Worm (Caenorhabditis elegans): ENCODE data around the gene F01D5.3.

The F01D5.3 gene

DNA sequence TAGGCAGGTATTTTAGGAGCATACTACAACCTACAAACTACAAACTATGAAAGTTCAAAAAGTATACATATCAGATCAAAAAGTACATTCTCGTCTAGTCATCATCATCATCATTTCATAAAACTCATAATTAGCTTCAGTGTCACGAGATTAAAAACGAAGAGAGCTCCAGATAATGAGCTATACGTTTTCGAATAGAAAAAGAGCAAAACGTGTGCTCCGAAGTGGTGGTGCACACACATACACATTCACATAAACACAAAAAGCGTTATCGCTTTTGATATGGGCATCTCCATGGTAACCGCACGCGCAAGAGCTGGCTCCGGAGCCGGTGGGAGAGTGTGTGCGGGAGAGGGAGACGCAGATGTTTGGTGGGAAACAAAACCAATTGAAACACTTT is 35.6 kb downstream of the F01D5.3 start:
- no peak for TF ChIP-seq mab-5 (tag; optimal IDR thresholded peaks at IDR 0.05)
- no peak for TF ChIP-seq unc-62 (GFP tag; optimal IDR thresholded peaks at IDR 0.05)
- no peak for TF ChIP-seq nhr-25 (tag; optimal IDR thresholded peaks at IDR 0.05)
- TF ChIP-seq ztf-4 (tag; optimal IDR thresholded peaks at IDR 0.05), result no peak
- no peak for TF ChIP-seq nhr-237 (tag; optimal IDR thresholded peaks at IDR 0.05)
- TF ChIP-seq egl-27 (tag; optimal IDR thresholded peaks at IDR 0.05), result no peak
- no peak for TF ChIP-seq alr-1 (tag; optimal IDR thresholded peaks at IDR 0.05)
- TF ChIP-seq sem-4 (tag; optimal IDR thresholded peaks at IDR 0.05), result no peak
- no peak for TF ChIP-seq nhr-23 (tag; optimal IDR thresholded peaks at IDR 0.05)
- TF ChIP-seq C34F6.9 (tag; optimal IDR thresholded peaks at IDR 0.05), result no peak
- TF ChIP-seq R02D3.7 (tag; optimal IDR thresholded peaks at IDR 0.05), result no peak
- TF ChIP-seq sma-9 (GFP tag; optimal IDR thresholded peaks at IDR 0.05), result no peak
- no peak for TF ChIP-seq sma-9 (tag; optimal IDR thresholded peaks at IDR 0.05)
- no peak for TF ChIP-seq elt-1 (tag; optimal IDR thresholded peaks at IDR 0.05)
- TF ChIP-seq crh-2 (tag; optimal IDR thresholded peaks at IDR 0.05), result no peak
- no peak for TF ChIP-seq ama-1 (optimal IDR thresholded peaks at IDR 0.05)
- no peak for TF ChIP-seq lin-11 (tag; optimal IDR thresholded peaks at IDR 0.05)
- TF ChIP-seq nhr-21 (tag; optimal IDR thresholded peaks at IDR 0.05), result no peak
- no peak for TF ChIP-seq ztf-11 (tag; optimal IDR thresholded peaks at IDR 0.05)
- TF ChIP-seq nhr-12 (tag; optimal IDR thresholded peaks at IDR 0.05), result no peak
- no peak for TF ChIP-seq nhr-77 (tag; optimal IDR thresholded peaks at IDR 0.05)

DNA sequence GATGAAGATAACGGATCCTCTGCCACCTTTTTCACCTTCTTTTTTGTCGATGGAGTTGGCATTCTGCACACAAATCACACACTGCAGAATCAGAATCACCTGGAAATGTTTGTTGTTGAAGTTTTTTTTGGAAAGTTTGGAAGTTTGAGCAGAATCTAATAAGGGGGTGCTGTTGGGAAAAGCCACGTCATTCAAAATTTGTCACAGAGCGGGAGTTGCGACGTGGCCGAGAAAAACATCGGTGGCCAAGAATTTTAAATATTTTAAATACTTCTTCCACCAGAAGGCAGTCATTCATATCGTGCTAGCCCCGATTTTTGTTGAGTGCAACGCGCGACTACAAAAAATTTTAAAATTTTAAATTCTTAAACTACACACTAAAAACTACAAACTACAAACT is 37.6 kb downstream of the F01D5.3 start, which contains the start of gene rpi-1:
Gene rpi-1 (minus strand): TSS at position 101 of the 400 bp plus-strand sequence.
- TF ChIP-seq F13H6.1 (tag; optimal IDR thresholded peaks at IDR 0.05), result no peak
- TF ChIP-seq nhr-21 (tag; optimal IDR thresholded peaks at IDR 0.05), result no peak
- TF ChIP-seq nhr-6 (tag; optimal IDR thresholded peaks at IDR 0.05), result no peak
- no peak for TF ChIP-seq lin-13 (GFP tag; optimal IDR thresholded peaks at IDR 0.05)
- no peak for TF ChIP-seq nhr-129 (tag; optimal IDR thresholded peaks at IDR 0.05)
- no peak for TF ChIP-seq peb-1 (tag; optimal IDR thresholded peaks at IDR 0.05)
- TF ChIP-seq nhr-10 (tag; optimal IDR thresholded peaks at IDR 0.05), result no peak
- no peak for TF ChIP-seq elt-3 (tag; optimal IDR thresholded peaks at IDR 0.05)

DNA sequence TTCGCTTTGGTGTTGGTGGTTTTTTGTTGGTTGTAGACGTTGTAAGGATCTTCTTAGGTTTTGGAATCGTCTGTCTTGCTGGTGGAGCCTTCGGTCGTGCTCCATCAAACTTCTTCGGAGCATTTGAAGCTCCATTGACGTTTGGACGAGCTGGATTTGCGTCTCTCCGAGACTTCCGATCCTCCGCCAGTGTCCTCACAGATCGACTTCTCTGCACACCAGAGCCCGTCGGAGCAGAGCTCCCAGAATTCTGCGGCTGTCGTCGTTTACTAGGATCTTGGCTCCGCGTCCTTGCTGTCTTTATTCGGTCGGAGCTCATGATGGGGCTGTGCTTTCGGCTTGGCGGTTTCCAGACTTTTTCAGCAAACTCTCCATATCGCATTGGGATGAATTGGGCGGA is 38.4 kb downstream of the F01D5.3 start:
- no peak for TF ChIP-seq lin-39 (tag; optimal IDR thresholded peaks at IDR 0.05)
- no peak for TF ChIP-seq fos-1 (tag; optimal IDR thresholded peaks at IDR 0.05)
- TF ChIP-seq snpc-4 (tag; optimal IDR thresholded peaks at IDR 0.05), result no peak
- TF ChIP-seq unc-62 (GFP tag; optimal IDR thresholded peaks at IDR 0.05), result no peak
- no peak for TF ChIP-seq ZK546.5 (tag; optimal IDR thresholded peaks at IDR 0.05)
- no peak for TF ChIP-seq aly-2 (tag; optimal IDR thresholded peaks at IDR 0.05)
- TF ChIP-seq unc-39 (tag; optimal IDR thresholded peaks at IDR 0.05), result no peak
- no peak for TF ChIP-seq ztf-4 (tag; optimal IDR thresholded peaks at IDR 0.05)
- no peak for TF ChIP-seq lsy-2 (tag; optimal IDR thresholded peaks at IDR 0.05)
- no peak for TF ChIP-seq sma-3 (GFP tag; optimal IDR thresholded peaks at IDR 0.05)
- TF ChIP-seq C34F6.9 (tag; optimal IDR thresholded peaks at IDR 0.05), result no peak
- no peak for TF ChIP-seq dmd-4 (tag; optimal IDR thresholded peaks at IDR 0.05)
- TF ChIP-seq blmp-1 (tag; optimal IDR thresholded peaks at IDR 0.05; ENCODE audit: insufficient read depth), result no peak
- no peak for TF ChIP-seq nhr-12 (tag; optimal IDR thresholded peaks at IDR 0.05)
- TF ChIP-seq lin-13 (GFP tag; optimal IDR thresholded peaks at IDR 0.05), result no peak
- TF ChIP-seq unc-55 (GFP tag; optimal IDR thresholded peaks at IDR 0.05), result no peak
- no peak for TF ChIP-seq gmeb-1 (tag; optimal IDR thresholded peaks at IDR 0.05)
- no peak for TF ChIP-seq nhr-11 (tag; optimal IDR thresholded peaks at IDR 0.05)
- no peak for TF ChIP-seq nhr-77 (tag; optimal IDR thresholded peaks at IDR 0.05)

DNA sequence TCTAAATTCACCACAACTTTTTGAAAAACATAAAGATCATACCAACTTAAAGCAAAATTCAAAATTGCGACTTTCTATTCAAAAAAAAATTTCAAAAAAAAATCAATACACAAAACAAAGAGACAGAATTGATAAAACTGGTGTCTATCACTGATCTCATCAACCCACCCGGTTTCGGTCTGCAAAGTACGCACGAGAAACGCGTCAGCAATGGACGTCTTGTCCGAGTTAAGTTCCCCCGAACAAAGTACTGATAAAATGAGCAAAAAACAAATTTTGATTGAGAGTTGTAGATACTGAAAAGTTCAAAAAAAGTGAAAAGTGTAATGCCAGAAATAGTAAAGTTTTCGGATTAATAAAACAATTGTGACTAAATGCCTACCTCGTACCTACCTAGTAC is 41.6 kb downstream of the F01D5.3 start:
- TF ChIP-seq nhr-25 (tag; optimal IDR thresholded peaks at IDR 0.05), result no peak
- TF ChIP-seq ceh-16 (tag; optimal IDR thresholded peaks at IDR 0.05), result no peak
- TF ChIP-seq unc-55 (GFP tag; optimal IDR thresholded peaks at IDR 0.05), result no peak
- TF ChIP-seq sma-9 (GFP tag; optimal IDR thresholded peaks at IDR 0.05), result peak; percentile 10
- no peak for TF ChIP-seq sma-9 (tag; optimal IDR thresholded peaks at IDR 0.05)
- TF ChIP-seq peb-1 (tag; optimal IDR thresholded peaks at IDR 0.05), result no peak
- no peak for TF ChIP-seq egl-27 (tag; optimal IDR thresholded peaks at IDR 0.05)
- TF ChIP-seq R02D3.7 (tag; optimal IDR thresholded peaks at IDR 0.05), result no peak
- no peak for TF ChIP-seq zag-1 (tag; optimal IDR thresholded peaks at IDR 0.05)
- no peak for TF ChIP-seq nhr-77 (tag; optimal IDR thresholded peaks at IDR 0.05)
- TF ChIP-seq dmd-4 (tag; optimal IDR thresholded peaks at IDR 0.05), result no peak
- TF ChIP-seq lsy-2 (tag; optimal IDR thresholded peaks at IDR 0.05), result peak in 1 of 2 experiments; percentile 11
- TF ChIP-seq blmp-1 (tag; optimal IDR thresholded peaks at IDR 0.05; ENCODE audit: insufficient read depth), result no peak
- TF ChIP-seq sem-4 (tag; optimal IDR thresholded peaks at IDR 0.05), result no peak
- no peak for TF ChIP-seq ztf-4 (tag; optimal IDR thresholded peaks at IDR 0.05)

Measured in whole organism, L2 larva.